Worm (Caenorhabditis elegans) whole organism, late embryonic: ENCODE results near the gene sdz-28.

Experiments
- che-1 ChIP-seq: sonication (generic microtip); optimal IDR thresholded peaks from 2 replicates; lab custom pipeline; 2016; ENCODE audit warnings: mild to moderate bottlenecking, missing genetic modification characterization, missing compliant biosample characterization
- fkh-6 ChIP-seq: sonication (generic microtip); optimal IDR thresholded peaks from 2 replicates; lab custom pipeline; 2016; ENCODE audit warnings: missing genetic modification characterization, missing compliant biosample characterization
- gmeb-2 ChIP-seq: sonication (generic microtip); optimal IDR thresholded peaks from 2 replicates; lab custom pipeline; 2016; ENCODE audit warnings: missing genetic modification characterization, inconsistent platforms, missing compliant biosample characterization
- hlh-15 ChIP-seq: sonication (generic microtip); optimal IDR thresholded peaks from 2 replicates; lab custom pipeline; 2016; ENCODE audit warnings: missing genetic modification characterization, missing compliant biosample characterization
- nhr-11 ChIP-seq: fragments of 150-350 bp; optimal IDR thresholded peaks from 2 replicates; lab custom pipeline; 2014; ENCODE audit warnings: missing biosample characterization, missing genetic modification characterization
- nhr-232 ChIP-seq: sonication (generic microtip); optimal IDR thresholded peaks from 2 replicates; lab custom pipeline; 2016; ENCODE audit warnings: missing genetic modification characterization, missing compliant biosample characterization
- pha-2 ChIP-seq: sonication (generic microtip); optimal IDR thresholded peaks from 2 replicates; lab custom pipeline; 2017; ENCODE audit warnings: mild to moderate bottlenecking, missing genetic modification characterization, missing compliant biosample characterization
- pha-4 ChIP-seq: fragments of 150-350 bp; optimal IDR thresholded peaks from 2 replicates; lab custom pipeline; 2018; ENCODE audit warnings: missing biosample characterization, missing genetic modification reagents, missing genetic modification characterization
- pqm-1 ChIP-seq: sonication (generic microtip); optimal IDR thresholded peaks from 2 replicates; lab custom pipeline; 2016; ENCODE audit warnings: missing genetic modification characterization, missing compliant biosample characterization
- pros-1 ChIP-seq: fragments of 150-350 bp; optimal IDR thresholded peaks from 2 replicates; lab custom pipeline; 2014; ENCODE audit warnings: missing biosample characterization, missing genetic modification reagents, missing genetic modification characterization
- rnt-1 ChIP-seq: sonication (generic microtip); optimal IDR thresholded peaks from 2 replicates; lab custom pipeline; 2016; ENCODE audit warnings: missing genetic modification characterization, missing compliant biosample characterization

DNA sequence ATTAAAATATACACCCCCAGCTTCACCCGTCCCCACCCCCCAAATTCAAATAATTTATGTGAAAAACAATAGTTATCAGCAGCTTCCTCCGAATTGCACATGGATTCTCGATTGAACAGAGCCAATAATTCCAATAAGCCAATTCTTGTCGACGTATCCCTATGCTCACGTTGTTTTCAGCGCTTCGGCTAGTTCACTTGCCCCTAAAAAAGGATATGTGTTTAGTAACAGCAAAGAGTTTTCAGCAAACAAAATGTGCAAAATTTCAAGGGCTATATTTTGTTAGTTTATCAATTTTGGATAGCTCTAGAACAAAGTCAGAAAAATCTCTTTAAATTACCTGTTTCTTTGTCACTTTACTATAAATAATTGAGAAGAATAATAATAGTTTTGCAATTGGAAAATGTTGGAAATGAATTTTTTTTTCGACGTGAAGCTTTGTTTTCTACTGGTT is 47.1 kb upstream of the sdz-28 start, which contains the start of the genes T16A1.5 and fbxc-49:
- TF ChIP-seq hlh-15 = no peak
- TF ChIP-seq pha-2 (tag; lab: Kevin White, UChicago) = no peak
- TF ChIP-seq fkh-6 = no peak
- TF ChIP-seq pha-4 (tag; lab: Kevin White, UChicago) = no peak
- no peak for TF ChIP-seq che-1 (tag; lab: Kevin White, UChicago)
- TF ChIP-seq pqm-1 (tag; lab: Kevin White, UChicago) = no peak
- TF ChIP-seq pros-1 (tag; lab: Kevin White, UChicago) = no peak
- no peak for TF ChIP-seq nhr-232 (tag; lab: Kevin White, UChicago)
- no peak for TF ChIP-seq rnt-1 (tag; lab: Kevin White, UChicago)
- no peak for TF ChIP-seq nhr-11
- TF ChIP-seq gmeb-2 (tag; lab: Kevin White, UChicago) = no peak
